Worm (Caenorhabditis elegans) whole organism, late embryonic: ENCODE data around the gene nhr-148.
"Not testable (repeated sequence)": the region's sequence is repeated elsewhere in the genome, so short reads cannot be mapped to it uniquely, and the experiment has no call there.

Source experiments
- ama-1 ChIP-seq: fragments of 150-350 bp; optimal IDR thresholded peaks from 2 replicates; lab custom pipeline; 2014
- fkh-10 ChIP-seq: fragments of 150-350 bp; optimal IDR thresholded peaks from 2 replicates; lab custom pipeline; 2014; ENCODE audit warnings: missing biosample characterization, missing genetic modification reagents, missing genetic modification characterization
- hlh-15 ChIP-seq: sonication (generic microtip); optimal IDR thresholded peaks from 2 replicates; lab custom pipeline; 2016; ENCODE audit warnings: missing genetic modification characterization, missing compliant biosample characterization
- pha-4 ChIP-seq: fragments of 150-350 bp; optimal IDR thresholded peaks from 2 replicates; lab custom pipeline; 2018; ENCODE audit warnings: missing biosample characterization, missing genetic modification reagents, missing genetic modification characterization
- sox-4 ChIP-seq: sonication (generic microtip); optimal IDR thresholded peaks from 2 replicates; lab custom pipeline; 2017; ENCODE audit warnings: mild to moderate bottlenecking, missing genetic modification characterization, inconsistent platforms, missing compliant biosample characterization
- tbx-7 ChIP-seq: sonication (generic microtip); optimal IDR thresholded peaks from 2 replicates; lab custom pipeline; 2016; ENCODE audit warnings: missing genotype, missing genetic modification characterization, missing compliant biosample characterization
- unc-3 ChIP-seq, 2 experiments: fragments of 200-800 bp in 1 of 2; sonication (Bioruptor generic) in 1 of 2; sonication (generic microtip) in 1 of 2; conservative IDR thresholded peaks in 1 of 2; optimal IDR thresholded peaks in 1 of 2; 2 replicates each; pipeline versions ENCODE4 v1.3.6 to Lab custom; 2016 to 2022; ENCODE audit warnings: missing compliant biosample characterization in 2 of 2, missing genetic modification characterization in 2 of 2, missing genetic modification reagents in 1 of 2

DNA sequence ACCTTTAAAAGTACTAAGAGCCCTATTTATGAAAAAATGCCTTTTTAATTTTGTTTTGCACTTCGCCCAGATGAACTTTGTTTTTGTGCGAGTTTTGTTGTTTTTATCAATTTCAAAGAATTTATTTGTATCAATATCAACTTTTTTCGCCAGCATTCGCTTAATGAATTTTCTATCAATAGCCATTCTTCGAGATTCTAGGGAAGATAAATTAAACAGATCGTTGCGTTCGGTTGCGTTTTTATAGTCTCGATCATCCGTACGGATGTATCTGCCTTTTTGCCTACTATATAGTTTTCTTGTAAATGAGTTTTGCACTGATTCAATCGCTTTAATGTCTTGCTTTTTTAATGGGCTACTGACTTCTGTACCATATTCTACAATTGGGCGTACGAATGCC, 3.5 kb downstream of the nhr-148 start, which contains the start of gene nhr-147:
- TF ChIP-seq hlh-15 (tag; lab: Kevin White, UChicago); tbx-7; fkh-10; ama-1 (lab: Kevin White, UChicago); pha-4 (tag; lab: Kevin White, UChicago); unc-3 (GFP tag; conservative IDR thresholded peaks at IDR 0.05; lab: Robert Waterston, UW); unc-3 (tag; optimal IDR thresholded peaks at IDR 0.05; lab: Kevin White, UChicago); sox-4 (tag; lab: Kevin White, UChicago): not testable (repeated sequence)
